Worm (Caenorhabditis elegans) whole organism, late embryonic: ENCODE results near the gene erp-44.3.
A peak's percentile ranks its signal among the peaks of the same experiment; 100 is the strongest.
"Not testable (repeated sequence)": the region's sequence is repeated elsewhere in the genome, so short reads cannot be mapped to it uniquely, and the experiment has no call there.

Source experiments
- C08G9.2 ChIP-seq: sonication (generic microtip); optimal IDR thresholded peaks from 2 replicates; lab custom pipeline; 2016; ENCODE audit warnings: mild to moderate bottlenecking, missing genetic modification characterization, moderate library complexity, missing compliant biosample characterization
- C38D4.7 ChIP-seq: fragments of 200-800 bp; sonication (Bioruptor generic); optimal IDR thresholded peaks from 2 replicates; lab custom pipeline; 2018; ENCODE audit warnings: mild to moderate bottlenecking, missing genetic modification characterization, moderate library complexity, missing compliant biosample characterization
- F13H6.1 ChIP-seq: sonication (generic microtip); optimal IDR thresholded peaks from 2 replicates; lab custom pipeline; 2016; ENCODE audit warnings: missing genetic modification characterization, missing compliant biosample characterization
- T23F11.4 ChIP-seq: fragments of 200-800 bp; sonication (Bioruptor generic); optimal IDR thresholded peaks from 2 replicates; lab custom pipeline; 2018; ENCODE audit warnings: mild to moderate bottlenecking, missing genetic modification characterization, missing compliant biosample characterization
- Y22D7AL.16 ChIP-seq: sonication (generic microtip); optimal IDR thresholded peaks from 2 replicates; lab custom pipeline; 2016; ENCODE audit warnings: missing genetic modification characterization, missing compliant biosample characterization
- ceh-2 ChIP-seq: sonication (generic microtip); optimal IDR thresholded peaks from 2 replicates; lab custom pipeline; 2016; ENCODE audit warnings: missing genotype, missing genetic modification characterization, missing compliant biosample characterization
- ceh-30 ChIP-seq: fragments of 150-350 bp; optimal IDR thresholded peaks from 2 replicates; lab custom pipeline; 2014; ENCODE audit warnings: missing biosample characterization, missing genetic modification characterization
- ceh-31 ChIP-seq: sonication (generic microtip); optimal IDR thresholded peaks from 2 replicates; lab custom pipeline; 2016; ENCODE audit warnings: missing genetic modification characterization, missing compliant biosample characterization
- ceh-34 ChIP-seq: sonication (generic microtip); optimal IDR thresholded peaks from 2 replicates; lab custom pipeline; 2016; ENCODE audit warnings: mild to moderate bottlenecking, missing genetic modification characterization, missing compliant biosample characterization
- ceh-48 ChIP-seq: sonication (generic microtip); optimal IDR thresholded peaks from 2 replicates; lab custom pipeline; 2016; ENCODE audit warnings: missing genetic modification characterization, inconsistent platforms, missing compliant biosample characterization
- ceh-6 ChIP-seq: fragments of 200-800 bp; sonication (Bioruptor generic); optimal IDR thresholded peaks from 2 replicates; lab custom pipeline; 2018; ENCODE audit warnings: mild to moderate bottlenecking, missing genetic modification characterization, missing compliant biosample characterization
- elt-4 ChIP-seq: sonication (generic microtip); optimal IDR thresholded peaks from 2 replicates; lab custom pipeline; 2016; ENCODE audit warnings: missing genetic modification characterization, missing compliant biosample characterization
- ets-4 ChIP-seq: sonication (generic microtip); optimal IDR thresholded peaks from 2 replicates; lab custom pipeline; 2016; ENCODE audit warnings: missing genetic modification characterization, missing compliant biosample characterization
- eyg-1 ChIP-seq: sonication (generic microtip); optimal IDR thresholded peaks from 2 replicates; lab custom pipeline; 2016; ENCODE audit warnings: missing genotype, missing genetic modification characterization, missing compliant biosample characterization
- fkh-10 ChIP-seq: fragments of 150-350 bp; optimal IDR thresholded peaks from 2 replicates; lab custom pipeline; 2014; ENCODE audit warnings: missing biosample characterization, missing genetic modification reagents, missing genetic modification characterization
- fkh-6 ChIP-seq: sonication (generic microtip); optimal IDR thresholded peaks from 2 replicates; lab custom pipeline; 2016; ENCODE audit warnings: missing genetic modification characterization, missing compliant biosample characterization
- hlh-13 ChIP-seq: fragments of 200-800 bp; sonication (Bioruptor generic); optimal IDR thresholded peaks from 2 replicates; lab custom pipeline; 2018; ENCODE audit warnings: mild to moderate bottlenecking, missing genetic modification characterization, missing compliant biosample characterization
- lin-11 ChIP-seq: fragments of 200-800 bp; sonication (Bioruptor generic); optimal IDR thresholded peaks from 2 replicates; lab custom pipeline; 2018; ENCODE audit warnings: mild to moderate bottlenecking, missing genetic modification characterization, missing compliant biosample characterization
- mec-3 ChIP-seq: sonication (generic microtip); optimal IDR thresholded peaks from 2 replicates; lab custom pipeline; 2016; ENCODE audit warnings: borderline replicate concordance, missing genetic modification characterization, missing compliant biosample characterization
- npax-4 ChIP-seq: sonication (generic microtip); optimal IDR thresholded peaks from 2 replicates; lab custom pipeline; 2016; ENCODE audit warnings: missing genetic modification characterization, missing compliant biosample characterization
- pax-1 ChIP-seq: fragments of 150-350 bp; optimal IDR thresholded peaks from 2 replicates; lab custom pipeline; 2014; ENCODE audit warnings: missing biosample characterization, missing genetic modification characterization
- pqm-1 ChIP-seq: sonication (generic microtip); optimal IDR thresholded peaks from 2 replicates; lab custom pipeline; 2016; ENCODE audit warnings: missing genetic modification characterization, missing compliant biosample characterization
- pros-1 ChIP-seq: fragments of 150-350 bp; optimal IDR thresholded peaks from 2 replicates; lab custom pipeline; 2014; ENCODE audit warnings: missing biosample characterization, missing genetic modification reagents, missing genetic modification characterization
- sdc-2 ChIP-seq: sonication (generic microtip); optimal IDR thresholded peaks from 2 replicates; lab custom pipeline; 2016; ENCODE audit warnings: missing genotype, missing genetic modification characterization, missing compliant biosample characterization
- sox-2 ChIP-seq: fragments of 200-800 bp; sonication (Bioruptor generic); IDR thresholded peaks from 2 replicates; pipeline ENCODE4 v1.3.6; 2022; ENCODE audit warnings: missing genetic modification reagents, missing genetic modification characterization, missing compliant biosample characterization
- tbx-2 ChIP-seq: sonication (generic microtip); optimal IDR thresholded peaks from 2 replicates; lab custom pipeline; 2016; ENCODE audit warnings: missing genetic modification characterization, missing compliant biosample characterization
- tbx-7 ChIP-seq: sonication (generic microtip); optimal IDR thresholded peaks from 2 replicates; lab custom pipeline; 2016; ENCODE audit warnings: missing genotype, missing genetic modification characterization, missing compliant biosample characterization
- unc-42 ChIP-seq: sonication (generic microtip); optimal IDR thresholded peaks from 2 replicates; lab custom pipeline; 2016; ENCODE audit warnings: missing genotype, missing genetic modification characterization, missing compliant biosample characterization
- unc-55 ChIP-seq: sonication (generic microtip); optimal IDR thresholded peaks from 2 replicates; lab custom pipeline; 2017; ENCODE audit warnings: missing biosample characterization, missing genetic modification reagents, missing genetic modification characterization
- unc-86 ChIP-seq: sonication (generic microtip); optimal IDR thresholded peaks from 2 replicates; lab custom pipeline; 2016; ENCODE audit warnings: missing genetic modification characterization, missing compliant biosample characterization
- zip-5 ChIP-seq: sonication (generic microtip); optimal IDR thresholded peaks from 2 replicates; lab custom pipeline; 2016; ENCODE audit warnings: missing genetic modification characterization, missing compliant biosample characterization
- ztf-16 ChIP-seq: sonication (generic microtip); optimal IDR thresholded peaks from 2 replicates; lab custom pipeline; 2017; ENCODE audit warnings: missing genetic modification characterization, missing compliant biosample characterization

erp-44.3 gene

DNA sequence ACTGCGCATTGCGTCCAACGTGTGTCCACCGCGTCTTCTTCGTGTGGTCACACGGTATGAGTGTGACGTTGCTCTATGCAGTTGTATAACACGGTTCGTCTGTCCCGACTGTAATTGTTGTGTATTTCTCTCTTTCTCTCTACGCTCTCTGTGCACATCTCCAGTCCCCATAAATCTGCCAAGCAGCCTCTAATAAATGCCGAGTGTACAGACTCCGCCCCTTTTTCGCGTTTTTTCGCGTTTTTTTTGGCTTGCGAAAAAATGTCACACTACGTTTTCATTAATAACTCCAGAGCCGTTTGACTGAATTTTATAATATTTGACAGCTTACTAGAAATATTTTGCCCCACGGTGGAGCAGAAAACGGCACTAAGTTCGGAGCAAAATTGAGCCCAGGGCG, at the start of gene erp-44.3:
erp-44.3 (plus strand) TSS at position 301 of the 400 bp plus-strand sequence.
- not testable (repeated sequence) for TF ChIP-seq ztf-16, tbx-7, pax-1 (tag; lab: Kevin White, UChicago)

ce11 chrIV:8075516-8075915, 46.9 kb upstream of the erp-44.3 start:
- TF ChIP-seq ztf-16 (tag; lab: Kevin White, UChicago) = no peak
- TF ChIP-seq tbx-2 (tag; lab: Kevin White, UChicago) = no peak
- no peak for TF ChIP-seq npax-4 (tag; lab: Kevin White, UChicago)
- TF ChIP-seq ceh-31 (tag; lab: Kevin White, UChicago) = no peak
- no peak for TF ChIP-seq mec-3 (tag; lab: Kevin White, UChicago)
- no peak for TF ChIP-seq zip-5
- no peak for TF ChIP-seq sdc-2 (tag; lab: Kevin White, UChicago)
- TF ChIP-seq fkh-10 (GFP tag; lab: Kevin White, UChicago) = no peak
- no peak for TF ChIP-seq F13H6.1 (tag; lab: Kevin White, UChicago)
- no peak for TF ChIP-seq pros-1
- TF ChIP-seq Y22D7AL.16 (tag; lab: Kevin White, UChicago) = no peak
- TF ChIP-seq lin-11 (tag; lab: Kevin White, UChicago) = no peak

DNA sequence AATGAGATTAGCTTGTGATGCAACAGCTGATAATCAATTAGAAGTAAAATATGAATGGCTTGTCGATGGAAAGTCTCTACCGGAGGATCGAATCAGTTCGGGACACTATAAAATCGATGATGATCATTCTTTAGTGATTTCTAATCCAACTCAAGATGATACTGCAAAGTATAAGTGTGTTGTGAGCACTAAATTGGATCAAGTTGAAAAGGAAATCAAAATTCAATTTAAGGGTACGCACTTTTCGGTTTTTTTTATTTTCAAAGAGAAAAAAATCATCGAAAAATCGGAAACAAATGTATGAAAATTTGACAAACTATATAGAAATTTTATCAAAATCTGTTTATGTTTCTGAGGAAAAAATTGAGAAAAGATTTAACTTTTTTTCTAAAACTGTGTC, 45.9 kb upstream of the erp-44.3 start:
- TF ChIP-seq ceh-30 (tag; lab: Kevin White, UChicago) (no peak), ceh-34 (no peak), pqm-1 (tag; lab: Kevin White, UChicago) (no peak)
- TF ChIP-seq, all 69 proteins: peak for 0

DNA sequence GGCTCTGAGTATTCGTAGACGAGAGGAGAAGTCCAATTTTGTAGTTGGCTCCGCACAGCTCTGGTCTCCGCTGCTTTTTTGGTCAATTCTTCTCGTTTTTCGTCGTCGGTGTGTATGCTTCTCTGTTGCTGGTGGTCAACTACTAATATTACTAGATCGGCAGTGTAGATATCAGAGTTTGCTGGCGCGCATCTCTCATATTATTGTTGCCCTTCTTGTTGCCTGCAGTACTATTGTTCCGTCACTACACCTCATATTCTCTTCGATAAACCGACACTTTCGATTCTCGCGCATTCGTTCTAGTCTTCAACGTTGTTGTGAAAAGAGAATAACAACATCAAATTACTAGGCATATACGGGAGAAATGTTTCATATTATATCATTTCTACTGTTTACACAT, 42.3 kb upstream of the erp-44.3 start:
- no peak for TF ChIP-seq ceh-2 (tag; lab: Kevin White, UChicago)
- TF ChIP-seq elt-4 (tag; lab: Kevin White, UChicago) = peak; percentile 13

DNA sequence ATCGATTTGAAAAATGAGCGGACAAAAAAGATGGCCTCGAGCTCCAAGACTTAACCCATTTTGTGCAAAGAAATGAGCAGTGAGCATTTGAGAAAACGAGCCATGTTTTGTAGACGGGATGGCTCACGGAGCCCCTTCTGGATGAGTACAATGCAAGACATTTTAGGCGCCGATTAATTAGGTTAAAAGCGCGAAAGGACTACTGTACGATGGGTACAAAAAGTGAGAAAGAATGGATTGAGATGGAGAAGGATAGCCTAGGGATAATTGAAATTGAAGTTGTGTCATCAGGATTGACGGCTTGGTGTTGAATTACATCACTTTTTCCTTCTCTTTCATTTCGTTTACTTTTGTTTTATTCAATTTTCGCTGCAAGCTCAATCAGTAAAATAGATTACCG, 41.7 kb upstream of the erp-44.3 start:
- TF ChIP-seq unc-42 (tag; lab: Kevin White, UChicago) (peak; percentile 62), eyg-1 (no peak)

ce11 chrIV:8086552-8086951, 35.9 kb upstream of the erp-44.3 start, which contains the start of gene nsy-7:
Gene nsy-7, minus strand, starts transcription at chrIV:8086652.
- TF ChIP-seq C38D4.7 (GFP tag; lab: Kevin White, UChicago) (no peak), hlh-13 (GFP tag; lab: Kevin White, UChicago) (no peak), unc-86 (tag; lab: Kevin White, UChicago) (no peak), T23F11.4 (GFP tag; lab: Kevin White, UChicago) (no peak), ceh-48 (tag; lab: Kevin White, UChicago) (no peak), pax-1 (tag; lab: Kevin White, UChicago) (no peak), F13H6.1 (tag; lab: Kevin White, UChicago) (no peak), fkh-10 (GFP tag; lab: Kevin White, UChicago) (no peak), sox-2 (GFP tag; lab: Robert Waterston, UW) (no peak), C08G9.2 (no peak), fkh-6 (tag; lab: Kevin White, UChicago) (no peak), unc-55 (GFP tag; lab: Kevin White, UChicago) (no peak), lin-11 (tag; lab: Kevin White, UChicago) (no peak), ets-4 (no peak), ceh-6 (GFP tag; lab: Kevin White, UChicago) (no peak)
